Worm (Caenorhabditis elegans): ENCODE results near the gene T27A10.6.

- no peak for TF ChIP-seq nhr-28 (tag; optimal IDR thresholded peaks at IDR 0.05)
- TF ChIP-seq lsy-2 (tag; optimal IDR thresholded peaks at IDR 0.05) = no peak
- TF ChIP-seq ztf-11 (tag; optimal IDR thresholded peaks at IDR 0.05) = no peak
- no peak for TF ChIP-seq elt-3 (tag; optimal IDR thresholded peaks at IDR 0.05)
- TF ChIP-seq lin-32 (GFP tag; optimal IDR thresholded peaks at IDR 0.05) = no peak
- TF ChIP-seq unc-62 (GFP tag; optimal IDR thresholded peaks at IDR 0.05) = no peak
- no peak for TF ChIP-seq blmp-1 (tag; optimal IDR thresholded peaks at IDR 0.05)
- no peak for TF ChIP-seq ceh-39 (tag; optimal IDR thresholded peaks at IDR 0.05)
- TF ChIP-seq pha-4 (tag; optimal IDR thresholded peaks at IDR 0.05) = no peak
- TF ChIP-seq mep-1 (tag; optimal IDR thresholded peaks at IDR 0.05) = no peak
Measured at ce11 chrX:3617218-3617617, 21.1 kb upstream of the T27A10.6 start, which contains the start of gene del-9.

Data from whole organism, mixed stage, embryonic.